Worm (Caenorhabditis elegans): Measurements from ENCODE around the gene nspc-13.

ce11 chrX:12365388-12365787 lies 8.2 kb downstream of the nspc-13 start, which contains the start of gene F19H6.4:
- TF ChIP-seq nhr-77 (tag; optimal IDR thresholded peaks at IDR 0.05) (no peak), jun-1 (tag; optimal IDR thresholded peaks at IDR 0.05) (no peak), ama-1 (optimal IDR thresholded peaks at IDR 0.05) (no peak), fkh-10 (GFP tag; optimal IDR thresholded peaks at IDR 0.05) (no peak), nhr-237 (tag; optimal IDR thresholded peaks at IDR 0.05) (no peak), ceh-82 (tag; optimal IDR thresholded peaks at IDR 0.05) (no peak), lin-15B (tag; optimal IDR thresholded peaks at IDR 0.05) (no peak), nhr-76 (tag; optimal IDR thresholded peaks at IDR 0.05) (no peak), unc-39 (tag; optimal IDR thresholded peaks at IDR 0.05) (no peak), aly-2 (tag; optimal IDR thresholded peaks at IDR 0.05) (no peak)
